Worm (Caenorhabditis elegans) whole organism, L4 larva: ENCODE measurements around the gene F41E7.6.

Experiments used
- F10B5.3 ChIP-seq: sonication (generic microtip); optimal IDR thresholded peaks from 2 replicates; lab custom pipeline; 2016; ENCODE audit warnings: mild to moderate bottlenecking, missing genetic modification characterization, missing compliant biosample characterization
- F44E2.7 ChIP-seq: fragments of 200-800 bp; sonication (Bioruptor generic); IDR thresholded peaks from 2 replicates; pipeline ENCODE4 v2.1.2; 2022; ENCODE audit warnings: missing genetic modification characterization, missing compliant biosample characterization
- T20F7.1 ChIP-seq: fragments of 200-800 bp; sonication (Bioruptor generic); optimal IDR thresholded peaks from 2 replicates; lab custom pipeline; 2018; ENCODE audit warnings: mild to moderate bottlenecking, missing genetic modification characterization, missing compliant biosample characterization
- Y75B8A.6 ChIP-seq: fragments of 200-800 bp; sonication (Bioruptor generic); IDR thresholded peaks from 2 replicates; pipeline ENCODE4 v1.3.6; 2022; ENCODE audit warnings: missing genetic modification reagents, missing genetic modification characterization, missing compliant biosample characterization
- arid-1 ChIP-seq: fragments of 200-800 bp; sonication (Bioruptor generic); conservative IDR thresholded peaks from 2 replicates; pipeline ENCODE4 v1.3.6; 2022; ENCODE audit warnings: missing genetic modification reagents, missing genetic modification characterization, missing compliant biosample characterization
- ceh-20 ChIP-seq: fragments of 200-800 bp; sonication (Bioruptor generic); IDR thresholded peaks from 2 replicates; pipeline ENCODE4 v1.3.6; 2022; ENCODE audit warnings: missing genetic modification reagents, missing genetic modification characterization, missing compliant biosample characterization
- ceh-28 ChIP-seq: fragments of 150-350 bp; optimal IDR thresholded peaks from 2 replicates; lab custom pipeline; 2014; ENCODE audit warnings: missing biosample characterization, missing genetic modification reagents, missing genetic modification characterization
- ceh-32 ChIP-seq: sonication (generic microtip); optimal IDR thresholded peaks from 2 replicates; lab custom pipeline; 2016; ENCODE audit warnings: mild to moderate bottlenecking, missing genetic modification characterization, missing compliant biosample characterization; ENCODE audit not compliant: poor library complexity
- ceh-62 ChIP-seq: sonication (generic microtip); optimal IDR thresholded peaks from 2 replicates; lab custom pipeline; 2017; ENCODE audit warnings: missing biosample characterization, missing genetic modification characterization
- ceh-82 ChIP-seq: sonication (generic microtip); optimal IDR thresholded peaks from 2 replicates; lab custom pipeline; 2017; ENCODE audit warnings: missing biosample characterization, missing genetic modification characterization
- ces-1 ChIP-seq: fragments of 150-350 bp; sonication (generic microtip); optimal IDR thresholded peaks from 4 replicates; lab custom pipeline; 2014; ENCODE audit warnings: missing biosample characterization, missing genetic modification reagents, missing genetic modification characterization
- daf-16 ChIP-seq, 3 experiments: sonication (generic microtip); optimal IDR thresholded peaks; 2 replicates each; lab custom pipeline; 2016 to 2017; ENCODE audit warnings: missing genetic modification characterization in 3 of 3, missing genetic modification reagents in 3 of 3, mild to moderate bottlenecking in 2 of 3, missing compliant biosample characterization in 2 of 3, missing biosample characterization in 1 of 3, moderate library complexity in 1 of 3
- dmd-6 ChIP-seq: fragments of 200-800 bp; sonication (Bioruptor generic); IDR thresholded peaks from 2 replicates; pipeline ENCODE4 v1.3.6; 2022; ENCODE audit warnings: missing genetic modification reagents, missing genetic modification characterization, missing compliant biosample characterization
- dmd-8 ChIP-seq: fragments of 200-800 bp; sonication (Bioruptor generic); IDR thresholded peaks from 2 replicates; pipeline ENCODE4 v1.3.6; 2022; ENCODE audit warnings: missing genetic modification characterization, missing compliant biosample characterization
- dve-1 ChIP-seq: sonication (generic microtip); optimal IDR thresholded peaks from 2 replicates; lab custom pipeline; 2017; ENCODE audit warnings: antibody characterized with exemption, mild to moderate bottlenecking, missing genetic modification characterization, missing compliant biosample characterization; ENCODE audit not compliant: insufficient read depth
- egl-27 ChIP-seq: sonication (generic microtip); optimal IDR thresholded peaks from 3 replicates; lab custom pipeline; 2017; ENCODE audit warnings: missing biosample characterization, missing genetic modification reagents, missing genetic modification characterization
- egl-43 ChIP-seq: fragments of 200-800 bp; sonication (Bioruptor generic); IDR thresholded peaks from 2 replicates; pipeline ENCODE4 v1.3.6; 2022; ENCODE audit warnings: missing genetic modification reagents, missing genetic modification characterization, missing compliant biosample characterization
- gei-8 ChIP-seq: fragments of 200-800 bp; sonication (Bioruptor generic); optimal IDR thresholded peaks from 2 replicates; lab custom pipeline; 2018; ENCODE audit warnings: mild to moderate bottlenecking, missing genetic modification characterization, missing compliant biosample characterization
- hif-1 ChIP-seq, 2 experiments: sonication (generic microtip); optimal IDR thresholded peaks; 2 replicates each; lab custom pipeline; 2016 to 2017; ENCODE audit warnings: missing compliant biosample characterization in 2 of 2, missing genetic modification characterization in 2 of 2, missing genetic modification reagents in 2 of 2, missing genotype in 2 of 2, mild to moderate bottlenecking in 1 of 2
- hlh-11 ChIP-seq: fragments of 200-800 bp; sonication (Bioruptor generic); optimal IDR thresholded peaks from 2 replicates; lab custom pipeline; 2018; ENCODE audit warnings: mild to moderate bottlenecking, missing genetic modification characterization, missing compliant biosample characterization
- hlh-30 ChIP-seq: sonication (generic microtip); optimal IDR thresholded peaks from 2 replicates; lab custom pipeline; 2017; ENCODE audit warnings: antibody characterized with exemption, mild to moderate bottlenecking, missing genetic modification characterization, missing compliant biosample characterization; ENCODE audit not compliant: insufficient read depth
- hmg-1.1 ChIP-seq: fragments of 200-800 bp; sonication (Bioruptor generic); IDR thresholded peaks from 2 replicates; pipeline ENCODE4 v1.3.6; 2022; ENCODE audit warnings: missing genetic modification reagents, missing genetic modification characterization, missing compliant biosample characterization
- jun-1 ChIP-seq: fragments of 150-350 bp; optimal IDR thresholded peaks from 2 replicates; lab custom pipeline; 2014; ENCODE audit warnings: missing biosample characterization, missing genetic modification reagents, missing genetic modification characterization
- lin-1 ChIP-seq: fragments of 200-800 bp; sonication (Bioruptor generic); IDR thresholded peaks from 2 replicates; pipeline ENCODE4 v1.3.6; 2022; ENCODE audit warnings: missing genetic modification reagents, missing genetic modification characterization, missing compliant biosample characterization
- lin-13 ChIP-seq: fragments of 150-350 bp; optimal IDR thresholded peaks from 2 replicates; lab custom pipeline; 2014; ENCODE audit warnings: missing biosample characterization, missing genetic modification reagents, missing genetic modification characterization
- lin-15B ChIP-seq: fragments of 150-350 bp; sonication (generic microtip); optimal IDR thresholded peaks from 3 replicates; lab custom pipeline; 2014; ENCODE audit warnings: missing biosample characterization, missing genetic modification characterization
- lsy-2 ChIP-seq, 2 experiments: fragments of 150-350 bp in 1 of 2; sonication (generic microtip) in 1 of 2; optimal IDR thresholded peaks; 2 replicates each; lab custom pipeline; 2014 to 2017; ENCODE audit warnings: missing biosample characterization in 2 of 2, missing genetic modification characterization in 2 of 2
- mdl-1 ChIP-seq, 2 experiments: fragments of 150-350 bp in 1 of 2; sonication (generic microtip) in 1 of 2; optimal IDR thresholded peaks; 2 replicates each; lab custom pipeline; 2014 to 2017; ENCODE audit warnings: missing biosample characterization in 2 of 2, missing genetic modification characterization in 2 of 2
- mdt-29 ChIP-seq: fragments of 200-800 bp; sonication (Bioruptor generic); IDR thresholded peaks from 2 replicates; pipeline ENCODE4 v1.3.6; 2022; ENCODE audit warnings: missing genetic modification reagents, missing genetic modification characterization, missing compliant biosample characterization
- mep-1 ChIP-seq: fragments of 150-350 bp; sonication (generic microtip); optimal IDR thresholded peaks from 3 replicates; lab custom pipeline; 2014; ENCODE audit warnings: missing biosample characterization, missing genetic modification characterization
- mxl-2 ChIP-seq: fragments of 200-800 bp; sonication (Bioruptor generic); conservative IDR thresholded peaks from 2 replicates; pipeline ENCODE4 v1.3.6; 2022; ENCODE audit warnings: missing genetic modification reagents, missing genetic modification characterization, missing compliant biosample characterization
- nhr-25 ChIP-seq: sonication (generic microtip); optimal IDR thresholded peaks from 2 replicates; lab custom pipeline; 2017; ENCODE audit warnings: missing genetic modification characterization, mild to moderate bottlenecking, missing compliant biosample characterization, antibody characterized with exemption, moderate library complexity, borderline replicate concordance; ENCODE audit not compliant: insufficient read depth
- nhr-28 ChIP-seq: fragments of 150-350 bp; optimal IDR thresholded peaks from 2 replicates; lab custom pipeline; 2014; ENCODE audit warnings: missing biosample characterization, missing genetic modification characterization
- nhr-48 ChIP-seq: sonication (generic microtip); optimal IDR thresholded peaks from 2 replicates; lab custom pipeline; 2016; ENCODE audit warnings: mild to moderate bottlenecking, missing genetic modification characterization, missing compliant biosample characterization
- nhr-6 ChIP-seq: fragments of 150-350 bp; optimal IDR thresholded peaks from 2 replicates; lab custom pipeline; 2014; ENCODE audit warnings: missing biosample characterization, missing genetic modification characterization
- php-3 ChIP-seq: fragments of 200-800 bp; sonication (Bioruptor generic); IDR thresholded peaks from 2 replicates; pipeline ENCODE4 v1.3.6; 2022; ENCODE audit warnings: missing genetic modification reagents, missing genetic modification characterization, missing compliant biosample characterization
- pqm-1 ChIP-seq: sonication (generic microtip); optimal IDR thresholded peaks from 2 replicates; lab custom pipeline; 2017; ENCODE audit warnings: missing biosample characterization, missing genetic modification characterization
- set-16 ChIP-seq: fragments of 200-800 bp; sonication (Bioruptor generic); IDR thresholded peaks from 2 replicates; pipeline ENCODE4 v1.3.6; 2022; ENCODE audit warnings: missing genetic modification reagents, missing genetic modification characterization, missing compliant biosample characterization
- skn-1 ChIP-seq: fragments of 150-350 bp; optimal IDR thresholded peaks from 2 replicates; lab custom pipeline; 2014; ENCODE audit warnings: missing biosample characterization, missing genetic modification characterization
- snpc-4 ChIP-seq: fragments of 150-350 bp; optimal IDR thresholded peaks from 2 replicates; lab custom pipeline; 2014; ENCODE audit warnings: missing biosample characterization, missing genetic modification characterization
- spr-1 ChIP-seq: sonication (generic microtip); optimal IDR thresholded peaks from 2 replicates; lab custom pipeline; 2016; ENCODE audit warnings: mild to moderate bottlenecking, missing genetic modification characterization, missing compliant biosample characterization
- tag-97 ChIP-seq: fragments of 200-800 bp; sonication (Bioruptor generic); IDR thresholded peaks from 2 replicates; pipeline ENCODE4 v1.3.6; 2022; ENCODE audit warnings: missing genetic modification characterization, missing compliant biosample characterization
- unc-130 ChIP-seq: sonication (generic microtip); optimal IDR thresholded peaks from 2 replicates; lab custom pipeline; 2016; ENCODE audit warnings: missing genetic modification reagents, missing genetic modification characterization, missing compliant biosample characterization
- unc-39 ChIP-seq: sonication (generic microtip); optimal IDR thresholded peaks from 2 replicates; lab custom pipeline; 2017; ENCODE audit warnings: missing biosample characterization, missing genetic modification characterization
- vab-7 ChIP-seq: fragments of 200-800 bp; sonication (Bioruptor generic); IDR thresholded peaks from 2 replicates; pipeline ENCODE4 v1.3.6; 2022; ENCODE audit warnings: missing genetic modification reagents, missing genetic modification characterization, missing compliant biosample characterization
- zip-11 ChIP-seq: fragments of 200-800 bp; sonication (Bioruptor generic); IDR thresholded peaks from 2 replicates; pipeline ENCODE4 v1.3.6; 2022; ENCODE audit warnings: missing genetic modification characterization, missing compliant biosample characterization
- zip-2 ChIP-seq: fragments of 150-350 bp; optimal IDR thresholded peaks from 2 replicates; lab custom pipeline; 2014; ENCODE audit warnings: missing biosample characterization, missing genetic modification characterization

F41E7.6 gene

ce11 chrX:10333301-10333854 is 23.1 kb upstream of the F41E7.6 start, which contains the start of gene R07E3.4 (continued):
- TF ChIP-seq dve-1 (tag; lab: Kevin White, UChicago) (peak; percentile 62), nhr-25 (no peak), php-3 (0 out of 2 replicates have a peak, but pooled peaks have one; percentile 55), egl-43 (GFP tag; lab: Robert Waterston, UW) (no peak), lin-1 (GFP tag; lab: Robert Waterston, UW) (peak; percentile 47; the same call in 1 of the 2 replicates), gei-8 (GFP tag; lab: Kevin White, UChicago) (no peak), ceh-62 (tag; lab: Kevin White, UChicago) (no peak), unc-130 (no peak), pqm-1 (tag; lab: Kevin White, UChicago) (no peak), mep-1 (no peak), unc-39 (tag; lab: Kevin White, UChicago) (no peak), mxl-2 (GFP tag; lab: Robert Waterston, UW) (peak; percentile 98), ceh-28 (no peak), mdl-1 (tag; optimal IDR thresholded peaks at IDR 0.05; lab: Kevin White, UChicago) (no peak), zip-2 (tag; lab: Kevin White, UChicago) (no peak), lsy-2 (tag; optimal IDR thresholded peaks at IDR 0.05; lab: Kevin White, UChicago) (peak in 1 of 2 experiments; percentile 9), ces-1 (GFP tag; lab: Kevin White, UChicago) (no peak)

- peak; percentile 51 for TF ChIP-seq set-16 (GFP tag; lab: Robert Waterston, UW)
- TF ChIP-seq hlh-11 (tag; lab: Kevin White, UChicago), result peak; percentile 79
- TF ChIP-seq F10B5.3 (tag; lab: Kevin White, UChicago), result no peak
- no peak for TF ChIP-seq mdt-29 (GFP tag; lab: Robert Waterston, UW)
- TF ChIP-seq unc-39 (tag; lab: Kevin White, UChicago), result no peak
- TF ChIP-seq nhr-48 (tag; lab: Kevin White, UChicago), result peak; percentile 80
- TF ChIP-seq zip-11 (GFP tag; lab: Robert Waterston, UW), result no peak
- peak; percentile 48 for TF ChIP-seq gei-8 (GFP tag; lab: Kevin White, UChicago)
- TF ChIP-seq lsy-2 (tag; optimal IDR thresholded peaks at IDR 0.05; lab: Kevin White, UChicago), result peak in 1 of 2 experiments; percentile 14
- no peak for TF ChIP-seq snpc-4 (tag; lab: Kevin White, UChicago)
- no peak for TF ChIP-seq ceh-82
- TF ChIP-seq php-3, result peak; percentile 14; the same call in 1 of the 2 replicates
- 0 out of 2 replicates have a peak, but pooled peaks have one; percentile 17 for TF ChIP-seq hmg-1.1 (GFP tag; lab: Robert Waterston, UW)
- peak; percentile 38 for TF ChIP-seq mep-1
- TF ChIP-seq ceh-32 (tag; lab: Kevin White, UChicago), result no peak
- TF ChIP-seq nhr-6, result peak; percentile 19
- TF ChIP-seq lin-13, result no peak
- TF ChIP-seq spr-1, result peak; percentile 12
- TF ChIP-seq dmd-6 (GFP tag; lab: Robert Waterston, UW), result peak; percentile 61
- TF ChIP-seq F44E2.7, result no peak
- TF ChIP-seq Y75B8A.6, result no peak
- TF ChIP-seq arid-1 (GFP tag; lab: Robert Waterston, UW), result no peak
- TF ChIP-seq egl-27 (tag; lab: Kevin White, UChicago), result no peak
- no peak for TF ChIP-seq lin-15B
- TF ChIP-seq skn-1 (tag; lab: Kevin White, UChicago), result no peak
- TF ChIP-seq daf-16 (GFP tag; optimal IDR thresholded peaks at IDR 0.05; lab: Kevin White, UChicago), result no peak
- peak; percentile 17 for TF ChIP-seq daf-16 (tag; optimal IDR thresholded peaks at IDR 0.05; lab: Kevin White, UChicago)
- TF ChIP-seq ceh-20 (GFP tag; lab: Robert Waterston, UW), result 0 out of 2 replicates have a peak, but pooled peaks have one; percentile 20
- TF ChIP-seq T20F7.1 (GFP tag; lab: Kevin White, UChicago), result peak; percentile 55
- peak; percentile 77 to 88 for TF ChIP-seq mdl-1 (tag; optimal IDR thresholded peaks at IDR 0.05; lab: Kevin White, UChicago)
- peak; percentile 57 for TF ChIP-seq nhr-28 (tag; lab: Kevin White, UChicago)
- no peak for TF ChIP-seq dmd-8 (GFP tag; lab: Robert Waterston, UW)
- TF ChIP-seq hif-1 (tag; optimal IDR thresholded peaks at IDR 0.05; lab: Kevin White, UChicago), result peak in 1 of 2 experiments; percentile 25
- TF ChIP-seq hlh-30 (tag; lab: Kevin White, UChicago), result peak; percentile 35
- no peak for TF ChIP-seq vab-7 (GFP tag; lab: Robert Waterston, UW)
- no peak for TF ChIP-seq jun-1 (tag; lab: Kevin White, UChicago)
- no peak for TF ChIP-seq tag-97 (GFP tag; lab: Robert Waterston, UW)
Measured at ce11 chrX:10332035-10332614, 21.9 kb upstream of the F41E7.6 start.
